Worm (Caenorhabditis elegans): ENCODE data around the gene F41B4.2.

The F41B4.2 gene

ce11 chrX:6804857-6805256, 30.2 kb downstream of the F41B4.2 start (continued):
- TF ChIP-seq pha-4 (tag; optimal IDR thresholded peaks at IDR 0.05) (no peak), snpc-4 (GFP tag; optimal IDR thresholded peaks at IDR 0.05) (no peak), snpc-4 (tag; optimal IDR thresholded peaks at IDR 0.05) (peak in 1 of 4 experiments; percentile 5), zim-3 (tag; optimal IDR thresholded peaks at IDR 0.05) (no peak), snpc-3.4 (tag; optimal IDR thresholded peaks at IDR 0.05) (no peak), Y53G8AR.9 (GFP tag; conservative IDR thresholded peaks at IDR 0.05) (0 out of 2 replicates have a peak, but pooled peaks have one; percentile 30), T07F8.4 (tag; optimal IDR thresholded peaks at IDR 0.05) (no peak), nhr-80 (tag; optimal IDR thresholded peaks at IDR 0.05) (peak; percentile 86), T26A5.8 (tag; optimal IDR thresholded peaks at IDR 0.05) (no peak), lir-1 (GFP tag; conservative IDR thresholded peaks at IDR 0.05) (no peak), nfya-1 (tag; optimal IDR thresholded peaks at IDR 0.05; ENCODE audit: borderline replicate concordance, insufficient read depth) (no peak), snpc-1.3 (tag; optimal IDR thresholded peaks at IDR 0.05; ENCODE audit: insufficient read depth) (no peak), lsl-1 (GFP tag; optimal IDR thresholded peaks at IDR 0.05) (no peak), unc-62 (GFP tag; optimal IDR thresholded peaks at IDR 0.05) (no peak), nhr-120 (GFP tag; IDR thresholded peaks at IDR 0.05) (no peak)

ce11 chrX:6804405-6804804, 30.7 kb downstream of the F41B4.2 start:
- TF ChIP-seq let-607 (tag; optimal IDR thresholded peaks at IDR 0.05) (no peak), F37B4.10 (GFP tag; IDR thresholded peaks at IDR 0.05) (no peak), snpc-3.4 (tag; optimal IDR thresholded peaks at IDR 0.05) (no peak), ceh-58 (GFP tag; IDR thresholded peaks at IDR 0.05) (no peak), C06A6.2 (GFP tag; conservative IDR thresholded peaks at IDR 0.05) (peak; percentile 44; the same call in 1 of the 2 replicates)

- TF ChIP-seq sdz-38 (tag; optimal IDR thresholded peaks at IDR 0.05) = no peak
- TF ChIP-seq somi-1 (GFP tag; optimal IDR thresholded peaks at IDR 0.05) = no peak
- no peak for TF ChIP-seq Y56A3A.18 (GFP tag; IDR thresholded peaks at IDR 0.05)
- no peak for TF ChIP-seq ztf-22 (GFP tag; optimal IDR thresholded peaks at IDR 0.05)
These were observed 33.5 kb downstream of the F41B4.2 start for ce11 chrX:6801546-6801945.

- TF ChIP-seq let-607 (tag; optimal IDR thresholded peaks at IDR 0.05) = no peak
- TF ChIP-seq mes-4 (tag; optimal IDR thresholded peaks at IDR 0.05) = no peak
- TF ChIP-seq him-1 (tag; optimal IDR thresholded peaks at IDR 0.05) = no peak
- TF ChIP-seq nhr-80 (tag; optimal IDR thresholded peaks at IDR 0.05) = peak; percentile 46
- no peak for TF ChIP-seq ztf-28 (GFP tag; IDR thresholded peaks at IDR 0.05)
These were observed 35.3 kb downstream of the F41B4.2 start, which contains the start of gene M03A8.3 for ce11 chrX:6799776-6800175. M03A8.3 (plus strand) TSS chrX:6800053.

ce11 chrX:6795843-6796521, 39.1 kb downstream of the F41B4.2 start:
- TF ChIP-seq attf-6 (GFP tag; IDR thresholded peaks at IDR 0.05) (no peak), repo-1 (tag; optimal IDR thresholded peaks at IDR 0.05) (no peak), lin-40 (tag; optimal IDR thresholded peaks at IDR 0.05) (no peak), F49E8.2 (tag; optimal IDR thresholded peaks at IDR 0.05; ENCODE audit: insufficient read depth) (no peak), akir-1 (GFP tag; optimal IDR thresholded peaks at IDR 0.05) (no peak), dpl-1 (GFP tag; optimal IDR thresholded peaks at IDR 0.05) (no peak), him-1 (tag; optimal IDR thresholded peaks at IDR 0.05) (no peak), egl-44 (GFP tag; IDR thresholded peaks at IDR 0.05) (no peak), B0261.1 (tag; optimal IDR thresholded peaks at IDR 0.05) (no peak), F55B11.4 (tag; optimal IDR thresholded peaks at IDR 0.05; ENCODE audit: borderline replicate concordance, insufficient read depth) (no peak), mel-28 (tag; optimal IDR thresholded peaks at IDR 0.05; ENCODE audit: borderline replicate concordance) (no peak), cebp-1 (GFP tag; IDR thresholded peaks at IDR 0.05) (no peak), cebp-1 (tag; optimal IDR thresholded peaks at IDR 0.05) (peak; percentile 48), rpc-1 (optimal IDR thresholded peaks at IDR 0.05) (no peak), rpc-1 (tag; optimal IDR thresholded peaks at IDR 0.05) (no peak), efl-1 (GFP tag; optimal IDR thresholded peaks at IDR 0.05) (no peak), nhr-120 (GFP tag; IDR thresholded peaks at IDR 0.05) (no peak), nhr-80 (tag; optimal IDR thresholded peaks at IDR 0.05) (peak; percentile 28), sptf-2 (GFP tag; optimal IDR thresholded peaks at IDR 0.05) (no peak)
